Fruit fly (Drosophila melanogaster) whole organism, pupa: ENCODE results near the gene Mics1.

Experiments used
- CG10348 ChIP-seq: fragments of 200-800 bp; sonication (Bioruptor generic); IDR thresholded peaks from 2 replicates; pipeline ENCODE4 v1.3.6; 2022; ENCODE audit warnings: missing biosample characterization, missing genetic modification characterization
- CG12605 ChIP-seq: fragments of 200-800 bp; sonication (Bioruptor generic); IDR thresholded peaks from 2 replicates; pipeline ENCODE4 v1.3.6; 2022; ENCODE audit warnings: missing biosample characterization, missing genetic modification characterization
- CG13204 ChIP-seq: fragments of 200-800 bp; sonication (Bioruptor generic); optimal IDR thresholded peaks from 2 replicates; lab custom pipeline; 2018; ENCODE audit warnings: missing biosample characterization, mild to moderate bottlenecking, missing genetic modification characterization, moderate library complexity
- CG34367 ChIP-seq: fragments of 200-800 bp; sonication (Bioruptor generic); optimal IDR thresholded peaks from 2 replicates; lab custom pipeline; 2018; ENCODE audit warnings: missing biosample characterization, mild to moderate bottlenecking, missing genetic modification characterization
- CG8159 ChIP-seq: fragments of 200-800 bp; sonication (Bioruptor generic); optimal IDR thresholded peaks from 3 replicates; lab custom pipeline; 2018; ENCODE audit warnings: missing biosample characterization, mild to moderate bottlenecking, missing genetic modification characterization, moderate library complexity
- D1 ChIP-seq: fragments of 200-800 bp; sonication (Bioruptor generic); optimal IDR thresholded peaks from 2 replicates; lab custom pipeline; 2018; ENCODE audit warnings: missing biosample characterization, mild to moderate bottlenecking, missing genetic modification characterization, moderate library complexity
- EcR ChIP-seq: fragments of 200-800 bp; sonication (Bioruptor generic); optimal IDR thresholded peaks from 3 replicates; lab custom pipeline; 2019; ENCODE audit warnings: missing biosample characterization, missing genetic modification characterization, mild to moderate bottlenecking, moderate library complexity, missing genetic modification reagents
- Ets98B ChIP-seq: fragments of 200-800 bp; sonication (Bioruptor generic); IDR thresholded peaks from 2 replicates; pipeline ENCODE4 v1.3.6; 2022; ENCODE audit warnings: missing biosample characterization, missing genetic modification characterization
- Pif1A ChIP-seq: fragments of 200-800 bp; sonication (Bioruptor generic); optimal IDR thresholded peaks from 3 replicates; lab custom pipeline; 2016; ENCODE audit warnings: missing biosample characterization, missing genetic modification characterization
- Snoo ChIP-seq: fragments of 200-800 bp; sonication (Bioruptor generic); optimal IDR thresholded peaks from 3 replicates; lab custom pipeline; 2017; ENCODE audit warnings: missing biosample characterization, mild to moderate bottlenecking, missing genetic modification characterization, inconsistent platforms
- fd96Ca ChIP-seq: fragments of 200-800 bp; sonication (Bioruptor generic); IDR thresholded peaks from 3 replicates; pipeline ENCODE4 v1.3.6; 2022; ENCODE audit warnings: missing biosample characterization, missing genetic modification characterization

DNA sequence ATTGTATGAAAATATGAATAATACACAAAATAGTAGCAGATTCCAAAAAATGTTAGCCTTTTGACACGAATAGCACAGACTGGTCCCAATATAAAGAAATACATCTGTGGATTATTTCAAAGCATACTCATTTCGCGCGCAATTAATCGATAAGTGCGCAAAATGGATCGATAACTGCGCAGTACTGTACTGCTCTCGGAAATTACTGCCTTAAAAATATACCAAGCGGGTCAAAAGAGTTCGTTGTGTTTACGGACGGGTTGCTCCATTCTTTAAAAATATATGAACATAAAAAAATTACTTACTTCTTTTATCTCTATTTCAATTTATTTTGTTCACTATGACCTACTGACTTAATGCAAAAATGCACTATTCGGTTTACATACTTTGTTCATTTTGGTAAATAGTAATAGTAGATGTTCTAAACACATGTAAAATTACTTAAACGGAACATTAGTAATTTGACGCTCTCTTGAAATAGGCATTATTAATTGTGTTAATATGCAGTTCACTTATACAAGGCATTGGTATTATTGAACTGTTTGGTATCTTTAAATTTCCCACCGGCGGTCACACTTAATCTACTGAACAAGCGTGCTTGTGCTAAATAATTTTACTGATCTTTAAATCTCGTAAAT lies 28.1 kb upstream of the Mics1 start, which contains the start of the genes Rtnl2 and alphaTub84D:
- no peak for TF ChIP-seq fd96Ca
- no peak for TF ChIP-seq Ets98B (GFP tag; lab: Robert Waterston, UW)
- no peak for TF ChIP-seq EcR (GFP tag; lab: Kevin White, UChicago)
- no peak for TF ChIP-seq CG34367 (tag; lab: Kevin White, UChicago)
- TF ChIP-seq Snoo = no peak
- no peak for TF ChIP-seq CG8159
- no peak for TF ChIP-seq D1 (tag; lab: Kevin White, UChicago)
- TF ChIP-seq Pif1A (GFP tag; lab: Kevin White, UChicago) = no peak
- no peak for TF ChIP-seq CG12605 (GFP tag; lab: Robert Waterston, UW)
- no peak for TF ChIP-seq CG10348 (GFP tag; lab: Robert Waterston, UW)
- TF ChIP-seq CG13204 (GFP tag; lab: Kevin White, UChicago) = no peak
